Fruit fly (Drosophila melanogaster) whole organism: ENCODE results near the gene Or85d.

ENCODE experiments used
- pan ChIP-seq: fragments of >200 bp; optimal IDR thresholded peaks from 2 replicates; lab custom pipeline; 2017
- psq ChIP-seq: fragments of >200 bp; optimal IDR thresholded peaks from 2 replicates; lab custom pipeline; 2017
- usp ChIP-seq: fragments of >200 bp; optimal IDR thresholded peaks from 2 replicates; lab custom pipeline; 2017; ENCODE audit warnings: missing biosample characterization, missing genetic modification characterization, mixed read lengths

DNA sequence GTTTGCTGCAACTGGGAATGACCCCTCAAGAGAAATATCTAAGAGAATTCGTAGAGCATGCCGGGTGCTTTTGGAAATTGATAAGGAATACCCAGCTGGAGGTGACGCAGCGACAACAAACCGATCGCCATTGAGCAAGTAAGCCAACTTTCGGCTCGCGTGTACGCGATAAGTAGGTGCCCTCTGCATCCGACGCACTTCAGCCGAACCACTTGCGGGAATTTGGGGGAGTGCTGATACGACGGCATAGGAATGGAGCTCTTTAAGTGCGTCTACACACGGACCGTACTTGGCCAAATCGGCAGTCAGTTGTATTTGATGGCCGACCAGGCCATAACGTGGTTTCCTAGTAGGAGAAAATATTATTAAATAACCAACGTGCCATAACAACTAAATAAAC lies 28.7 kb upstream of the Or85d start, which contains the start of gene CG31259:
- TF ChIP-seq pan (lab: Kevin White, UChicago) (no peak), psq (lab: Kevin White, UChicago) (no peak), usp (no peak)
